Fruit fly (Drosophila melanogaster) whole organism, embryonic: ENCODE results near the gene Lcp65Ag1.
A peak's percentile ranks its signal among the peaks of the same experiment; 100 is the strongest.

Source experiments
- Adf1 ChIP-seq: fragments of 200-800 bp; sonication (Bioruptor generic); IDR thresholded peaks from 2 replicates; pipeline ENCODE4 v1.3.6; 2022; ENCODE audit warnings: missing biosample characterization, missing genetic modification characterization
- CG10209 ChIP-seq: fragments of 200-800 bp; sonication (Bioruptor generic); optimal IDR thresholded peaks from 3 replicates; lab custom pipeline; 2017; ENCODE audit warnings: missing biosample characterization, mild to moderate bottlenecking, missing genetic modification characterization, missing genetic modification reagents
- CG10543 ChIP-seq: fragments of 200-800 bp; sonication (Bioruptor generic); optimal IDR thresholded peaks from 3 replicates; lab custom pipeline; 2017; ENCODE audit warnings: missing biosample characterization, mild to moderate bottlenecking, missing genetic modification characterization, moderate library complexity
- CG11085 ChIP-seq: fragments of 200-800 bp; sonication (Bioruptor generic); IDR thresholded peaks from 2 replicates; pipeline ENCODE4 v1.3.6; 2022; ENCODE audit warnings: missing biosample characterization, missing genetic modification characterization
- CG12071 ChIP-seq: fragments of 200-800 bp; sonication (Bioruptor generic); optimal IDR thresholded peaks from 3 replicates; lab custom pipeline; 2018; ENCODE audit warnings: missing biosample characterization, mild to moderate bottlenecking, missing genetic modification characterization
- CG14014 ChIP-seq: fragments of 200-800 bp; sonication (Bioruptor generic); IDR thresholded peaks from 2 replicates; pipeline ENCODE4 v1.3.6; 2022; ENCODE audit warnings: missing biosample characterization, missing genetic modification characterization
- CG15479 ChIP-seq: fragments of 200-800 bp; sonication (Bioruptor generic); optimal IDR thresholded peaks from 3 replicates; lab custom pipeline; 2019; ENCODE audit warnings: missing biosample characterization, mild to moderate bottlenecking, missing genetic modification characterization, moderate library complexity
- CG15514 ChIP-seq: fragments of 200-800 bp; sonication (Bioruptor generic); optimal IDR thresholded peaks from 3 replicates; lab custom pipeline; 2017; ENCODE audit warnings: missing biosample characterization, missing genetic modification characterization, mild to moderate bottlenecking, moderate library complexity, missing genetic modification reagents
- CG17359 ChIP-seq: fragments of 200-800 bp; sonication (Bioruptor generic); optimal IDR thresholded peaks from 3 replicates; lab custom pipeline; 2018; ENCODE audit warnings: missing biosample characterization, mild to moderate bottlenecking, missing genetic modification characterization, moderate library complexity
- CG17912 ChIP-seq: fragments of 200-800 bp; sonication (Bioruptor generic); optimal IDR thresholded peaks from 2 replicates; lab custom pipeline; 2018; ENCODE audit warnings: missing biosample characterization, mild to moderate bottlenecking, missing genetic modification characterization
- CG2199 ChIP-seq: fragments of 200-800 bp; sonication (Bioruptor generic); IDR thresholded peaks from 3 replicates; pipeline ENCODE4 v1.3.6; 2022; ENCODE audit warnings: missing biosample characterization, missing genetic modification characterization
- CG2712 ChIP-seq: fragments of 200-800 bp; optimal IDR thresholded peaks from 3 replicates; lab custom pipeline; 2019; ENCODE audit warnings: missing biosample characterization, mild to moderate bottlenecking, missing genetic modification characterization, moderate library complexity
- CG32532 ChIP-seq: fragments of 200-800 bp; sonication (Bioruptor generic); IDR thresholded peaks from 2 replicates; pipeline ENCODE4 v1.3.6; 2022; ENCODE audit warnings: missing biosample characterization, missing genetic modification characterization
- CG4360 ChIP-seq: fragments of 200-800 bp; sonication (Bioruptor generic); IDR thresholded peaks from 2 replicates; pipeline ENCODE4 v1.3.6; 2022; ENCODE audit warnings: missing biosample characterization, missing genetic modification characterization
- CG4424 ChIP-seq: fragments of 200-800 bp; sonication (Bioruptor generic); optimal IDR thresholded peaks from 3 replicates; lab custom pipeline; 2016; ENCODE audit warnings: missing biosample characterization, missing genetic modification characterization
- CG8281 ChIP-seq: fragments of 200-800 bp; sonication (Bioruptor generic); optimal IDR thresholded peaks from 2 replicates; lab custom pipeline; 2018; ENCODE audit warnings: missing biosample characterization, mild to moderate bottlenecking, missing genetic modification characterization, moderate library complexity
- Camta ChIP-seq: fragments of 200-800 bp; sonication (Bioruptor generic); optimal IDR thresholded peaks from 2 replicates; lab custom pipeline; 2016; ENCODE audit warnings: missing biosample characterization, missing genetic modification characterization
- D19A ChIP-seq: fragments of 200-800 bp; optimal IDR thresholded peaks from 3 replicates; lab custom pipeline; 2019; ENCODE audit warnings: missing biosample characterization, mild to moderate bottlenecking, missing genetic modification characterization, moderate library complexity
- Dll ChIP-seq: fragments of 200-800 bp; sonication (Bioruptor generic); IDR thresholded peaks from 4 replicates; pipeline ENCODE4 v1.3.6; 2022; ENCODE audit warnings: missing biosample characterization, missing genetic modification characterization; ENCODE audit not compliant: partially characterized antibody
- Fer2 ChIP-seq: fragments of 200-800 bp; sonication (Bioruptor generic); optimal IDR thresholded peaks from 2 replicates; lab custom pipeline; 2018; ENCODE audit warnings: missing biosample characterization, mild to moderate bottlenecking, missing genetic modification characterization, moderate library complexity
- HHEX ChIP-seq: fragments of 200-800 bp; sonication (Bioruptor generic); optimal IDR thresholded peaks from 3 replicates; lab custom pipeline; 2017; ENCODE audit warnings: missing biosample characterization, mild to moderate bottlenecking, missing genetic modification characterization, missing genetic modification reagents
- Hey ChIP-seq: fragments of 200-800 bp; sonication (Bioruptor generic); optimal IDR thresholded peaks from 3 replicates; lab custom pipeline; 2018; ENCODE audit warnings: missing biosample characterization, mild to moderate bottlenecking, missing genetic modification characterization
- Kr ChIP-seq: fragments of 200-800 bp; sonication (Bioruptor generic); optimal IDR thresholded peaks from 2 replicates; lab custom pipeline; 2017; ENCODE audit warnings: missing biosample characterization, mild to moderate bottlenecking, missing genetic modification characterization
- Mad ChIP-seq: fragments of 200-800 bp; sonication (Bioruptor generic); optimal IDR thresholded peaks from 2 replicates; lab custom pipeline; 2016; ENCODE audit warnings: missing biosample characterization, missing genetic modification characterization
- Oli ChIP-seq: fragments of 200-800 bp; sonication (Bioruptor generic); optimal IDR thresholded peaks from 2 replicates; lab custom pipeline; 2018; ENCODE audit warnings: missing biosample characterization, mild to moderate bottlenecking, missing genetic modification characterization, moderate library complexity
- Ptx1 ChIP-seq: fragments of 200-800 bp; sonication (Bioruptor generic); IDR thresholded peaks from 2 replicates; pipeline ENCODE4 v1.3.6; 2022; ENCODE audit warnings: missing biosample characterization, missing genetic modification characterization
- Ssrp ChIP-seq: fragments of 200-800 bp; sonication (Bioruptor generic); optimal IDR thresholded peaks from 2 replicates; lab custom pipeline; 2018; ENCODE audit warnings: missing biosample characterization, mild to moderate bottlenecking, missing genetic modification characterization, moderate library complexity
- YL-1 ChIP-seq: fragments of 200-800 bp; sonication (Bioruptor generic); optimal IDR thresholded peaks from 3 replicates; lab custom pipeline; 2017; ENCODE audit warnings: missing biosample characterization, mild to moderate bottlenecking, missing genetic modification characterization
- aop ChIP-seq: fragments of 200-800 bp; sonication (Bioruptor generic); IDR thresholded peaks from 2 replicates; pipeline ENCODE4 v1.3.6; 2022; ENCODE audit warnings: missing biosample characterization, missing genetic modification characterization
- ash1 ChIP-seq: fragments of 200-800 bp; sonication (Bioruptor generic); optimal IDR thresholded peaks from 2 replicates; lab custom pipeline; 2018; ENCODE audit warnings: missing biosample characterization, mild to moderate bottlenecking, missing genetic modification characterization
- bsh ChIP-seq, 2 experiments: fragments of 200-800 bp; sonication (Bioruptor generic); optimal IDR thresholded peaks; 2 replicates each; lab custom pipeline; 2017 to 2018; ENCODE audit warnings: mild to moderate bottlenecking in 2 of 2, missing biosample characterization in 2 of 2, missing genetic modification characterization in 2 of 2, moderate library complexity in 1 of 2
- btn ChIP-seq: fragments of 200-800 bp; sonication (Bioruptor generic); optimal IDR thresholded peaks from 2 replicates; lab custom pipeline; 2016; ENCODE audit warnings: missing biosample characterization, missing genetic modification characterization
- chif ChIP-seq, 2 experiments: fragments of 200-800 bp; sonication (Bioruptor generic); optimal IDR thresholded peaks; 3 replicates each; lab custom pipeline; 2016; ENCODE audit warnings: missing biosample characterization in 2 of 2, missing genetic modification characterization in 2 of 2
- chinmo ChIP-seq: fragments of 200-800 bp; sonication (Bioruptor generic); IDR thresholded peaks from 4 replicates; pipeline ENCODE4 v1.3.6; 2022; ENCODE audit warnings: missing biosample characterization, missing genetic modification characterization; ENCODE audit not compliant: partially characterized antibody
- cwo ChIP-seq: fragments of 200-800 bp; sonication (Bioruptor generic); optimal IDR thresholded peaks from 3 replicates; lab custom pipeline; 2017; ENCODE audit warnings: missing biosample characterization, missing genetic modification characterization, mild to moderate bottlenecking, moderate library complexity, missing genetic modification reagents
- dati ChIP-seq: fragments of 200-800 bp; sonication (Bioruptor generic); IDR thresholded peaks from 2 replicates; pipeline ENCODE4 v1.3.6; 2022; ENCODE audit warnings: missing biosample characterization, missing genetic modification characterization
- exex ChIP-seq: fragments of 200-800 bp; sonication (Bioruptor generic); optimal IDR thresholded peaks from 4 replicates; lab custom pipeline; 2018; ENCODE audit warnings: missing biosample characterization, mild to moderate bottlenecking, missing genetic modification characterization, moderate library complexity
- hbn ChIP-seq: fragments of 200-800 bp; sonication (Bioruptor generic); IDR thresholded peaks from 2 replicates; pipeline ENCODE4 v1.3.6; 2022; ENCODE audit warnings: missing biosample characterization, missing genetic modification characterization; ENCODE audit not compliant: partially characterized antibody
- hkb ChIP-seq, 2 experiments: fragments of 200-800 bp in 1 of 2; fragments of >200 bp in 1 of 2; sonication (Bioruptor generic) in 1 of 2; IDR thresholded peaks in 1 of 2; optimal IDR thresholded peaks in 1 of 2; 2 replicates each; pipeline versions ENCODE4 v1.3.6 to Lab custom; 2017 to 2022; ENCODE audit warnings: missing biosample characterization in 1 of 2, missing genetic modification characterization in 1 of 2
- insv ChIP-seq, 2 experiments: fragments of 200-800 bp; sonication (Bioruptor generic); optimal IDR thresholded peaks; 3 replicates each; lab custom pipeline; 2016 to 2018; ENCODE audit warnings: missing biosample characterization in 2 of 2, missing genetic modification characterization in 2 of 2
- jigr1 ChIP-seq: fragments of 200-800 bp; sonication (Bioruptor generic); IDR thresholded peaks from 3 replicates; pipeline ENCODE4 v1.3.6; 2022; ENCODE audit warnings: missing biosample characterization, missing genetic modification characterization
- jumu ChIP-seq: fragments of 200-800 bp; sonication (Bioruptor generic); optimal IDR thresholded peaks from 3 replicates; lab custom pipeline; 2016; ENCODE audit warnings: missing biosample characterization, missing genetic modification characterization
- nerfin-1 ChIP-seq: fragments of 200-800 bp; sonication (Bioruptor generic); optimal IDR thresholded peaks from 3 replicates; lab custom pipeline; 2019; ENCODE audit warnings: missing biosample characterization, mild to moderate bottlenecking, missing genetic modification characterization, moderate library complexity
- odd ChIP-seq: fragments of 200-800 bp; sonication (Bioruptor generic); optimal IDR thresholded peaks from 2 replicates; lab custom pipeline; 2017; ENCODE audit warnings: missing biosample characterization, mild to moderate bottlenecking, missing genetic modification characterization
- pan ChIP-seq, 4 experiments: fragments of >200 bp in 3 of 4; fragments of 200-800 bp in 1 of 4; sonication (Bioruptor generic) in 1 of 4; optimal IDR thresholded peaks in 3 of 4; IDR thresholded peaks in 1 of 4; 2 replicates each; pipeline versions ENCODE4 v1.3.6 to Lab custom; 2017 to 2022; ENCODE audit warnings: missing biosample characterization in 2 of 4, missing genetic modification characterization in 2 of 4, mixed read lengths in 1 of 4
- pb ChIP-seq: fragments of 200-800 bp; sonication (Bioruptor generic); optimal IDR thresholded peaks from 3 replicates; lab custom pipeline; 2016; ENCODE audit warnings: missing biosample characterization, missing genetic modification characterization
- pzg ChIP-seq: fragments of 200-800 bp; sonication (Bioruptor generic); optimal IDR thresholded peaks from 3 replicates; lab custom pipeline; 2018; ENCODE audit warnings: missing biosample characterization, mild to moderate bottlenecking, missing genetic modification characterization, moderate library complexity
- slou ChIP-seq: fragments of 200-800 bp; sonication (Bioruptor generic); optimal IDR thresholded peaks from 3 replicates; lab custom pipeline; 2016; ENCODE audit warnings: missing biosample characterization, missing genetic modification characterization

Gene Lcp65Ag1

dm6 chr3L:6108264-6109060 is 26.6 kb downstream of the Lcp65Ag1 start (continued):
- TF ChIP-seq D19A (peak; percentile 45), jumu (GFP tag; lab: Kevin White, UChicago) (no peak), Mad (GFP tag; lab: Kevin White, UChicago) (no peak), CG15479 (no peak), exex (tag; lab: Kevin White, UChicago) (no peak), YL-1 (GFP tag; lab: Kevin White, UChicago) (no peak), Ptx1 (GFP tag; lab: Robert Waterston, UW) (no peak), Adf1 (GFP tag; lab: Robert Waterston, UW) (no peak), CG4424 (GFP tag; lab: Kevin White, UChicago) (no peak), Oli (tag; lab: Kevin White, UChicago) (peak; percentile 35), dati (no peak), aop (GFP tag; lab: Robert Waterston, UW) (no peak), pb (GFP tag; lab: Kevin White, UChicago) (no peak), chif (GFP tag; optimal IDR thresholded peaks at IDR 0.05; lab: Kevin White, UChicago) (no peak), cwo (no peak), hbn (no peak), CG32532 (no peak), hkb (optimal IDR thresholded peaks at IDR 0.05; lab: Kevin White, UChicago) (no peak), hkb (GFP tag; IDR thresholded peaks at IDR 0.05; lab: Robert Waterston, UW) (no peak), CG17359 (tag; lab: Kevin White, UChicago) (no peak), Kr (GFP tag; lab: Kevin White, UChicago) (no peak), nerfin-1 (no peak), odd (no peak), Fer2 (no peak), jigr1 (GFP tag; lab: Robert Waterston, UW) (no peak), ash1 (no peak), insv (GFP tag; optimal IDR thresholded peaks at IDR 0.05; lab: Kevin White, UChicago) (no peak), slou (GFP tag; lab: Kevin White, UChicago) (no peak), CG8281 (tag; lab: Kevin White, UChicago) (no peak), CG2199 (no peak), pan (optimal IDR thresholded peaks at IDR 0.05; lab: Kevin White, UChicago) (no peak), pan (GFP tag; optimal IDR thresholded peaks at IDR 0.05 in 1 of 2, IDR thresholded peaks at IDR 0.05 in 1 of 2) (no peak), CG15514 (GFP tag; lab: Kevin White, UChicago) (no peak), btn (no peak), CG4360 (GFP tag; lab: Robert Waterston, UW) (no peak), pzg (no peak), CG17912 (no peak), bsh (GFP tag; optimal IDR thresholded peaks at IDR 0.05; lab: Kevin White, UChicago) (peak in 1 of 2 experiments; percentile 50), Ssrp (tag; lab: Kevin White, UChicago) (peak; percentile 34), Dll (GFP tag; lab: Robert Waterston, UW) (no peak), CG14014 (GFP tag; lab: Robert Waterston, UW) (no peak), CG2712 (peak; percentile 60), HHEX (no peak), chinmo (no peak), CG10543 (GFP tag; lab: Kevin White, UChicago) (no peak), Camta (GFP tag; lab: Kevin White, UChicago) (no peak), Hey (tag; lab: Kevin White, UChicago) (peak; percentile 100), CG12071 (GFP tag; lab: Kevin White, UChicago) (no peak), CG11085 (GFP tag; lab: Robert Waterston, UW) (no peak), CG10209 (GFP tag; lab: Kevin White, UChicago) (no peak)
